Worm (Caenorhabditis elegans): ENCODE data around the gene srbc-19.

- TF ChIP-seq mep-1 (tag; optimal IDR thresholded peaks at IDR 0.05) (no peak), skn-1 (tag; optimal IDR thresholded peaks at IDR 0.05) (no peak), lin-39 (tag; optimal IDR thresholded peaks at IDR 0.05) (no peak), tbx-2 (tag; optimal IDR thresholded peaks at IDR 0.05) (no peak), pqm-1 (tag; optimal IDR thresholded peaks at IDR 0.05) (no peak), nhr-237 (tag; optimal IDR thresholded peaks at IDR 0.05) (no peak), egl-27 (tag; optimal IDR thresholded peaks at IDR 0.05) (no peak)
Measured at ce11 chrV:2159331-2159730, 7.2 kb downstream of the srbc-19 start, which contains the start of gene C45H4.14.

Measured in whole organism, L1 larva.